Worm (Caenorhabditis elegans): ENCODE data around the gene moe-3.

Gene moe-3

ce11 chrII:13117135-13117534, 48.4 kb downstream of the moe-3 start, which contains the start of gene gfm-1 (continued):
- TF ChIP-seq hlh-30 (tag; optimal IDR thresholded peaks at IDR 0.05; ENCODE audit: insufficient read depth) (no peak), Y22D7AL.16 (tag; optimal IDR thresholded peaks at IDR 0.05) (no peak), pax-1 (tag; optimal IDR thresholded peaks at IDR 0.05) (no peak), eyg-1 (tag; optimal IDR thresholded peaks at IDR 0.05) (no peak), ref-2 (tag; optimal IDR thresholded peaks at IDR 0.05) (peak; percentile 81), ceh-45 (GFP tag; IDR thresholded peaks at IDR 0.05) (no peak), ceh-14 (tag; optimal IDR thresholded peaks at IDR 0.05) (peak; percentile 41), ceh-34 (tag; optimal IDR thresholded peaks at IDR 0.05) (peak; percentile 14), K02D7.2 (tag; optimal IDR thresholded peaks at IDR 0.05) (no peak), hlh-8 (tag; optimal IDR thresholded peaks at IDR 0.05) (peak; percentile 81), hlh-15 (tag; optimal IDR thresholded peaks at IDR 0.05) (peak; percentile 25), ceh-6 (GFP tag; optimal IDR thresholded peaks at IDR 0.05) (no peak), ceh-2 (tag; optimal IDR thresholded peaks at IDR 0.05) (peak; percentile 84), ets-4 (tag; optimal IDR thresholded peaks at IDR 0.05) (peak; percentile 67), unc-55 (GFP tag; optimal IDR thresholded peaks at IDR 0.05) (no peak), fkh-6 (tag; optimal IDR thresholded peaks at IDR 0.05) (no peak), fkh-10 (GFP tag; optimal IDR thresholded peaks at IDR 0.05) (no peak), ceh-22 (tag; optimal IDR thresholded peaks at IDR 0.05) (no peak), elt-2 (tag; optimal IDR thresholded peaks at IDR 0.05) (peak; percentile 63), sdc-2 (tag; optimal IDR thresholded peaks at IDR 0.05) (peak; percentile 29), ahr-1 (tag; optimal IDR thresholded peaks at IDR 0.05) (peak; percentile 36), pha-4 (tag; optimal IDR thresholded peaks at IDR 0.05) (no peak), rnt-1 (tag; optimal IDR thresholded peaks at IDR 0.05) (peak; percentile 26), K09A11.1 (tag; optimal IDR thresholded peaks at IDR 0.05; ENCODE audit: insufficient read depth) (no peak), tbx-2 (tag; optimal IDR thresholded peaks at IDR 0.05) (peak; percentile 85), lim-6 (tag; optimal IDR thresholded peaks at IDR 0.05) (peak; percentile 13)

ce11 chrII:13116710-13117109, 48.8 kb downstream of the moe-3 start, which contains the start of gene rict-1:
Gene rict-1 (minus strand): TSS chrII:13116810.
- TF ChIP-seq pat-9 (tag; optimal IDR thresholded peaks at IDR 0.05) (no peak), npax-4 (tag; optimal IDR thresholded peaks at IDR 0.05) (no peak), ahr-1 (tag; optimal IDR thresholded peaks at IDR 0.05) (no peak), sdc-2 (tag; optimal IDR thresholded peaks at IDR 0.05) (no peak), nfya-1 (tag; optimal IDR thresholded peaks at IDR 0.05) (no peak), pha-2 (tag; optimal IDR thresholded peaks at IDR 0.05) (no peak), hlh-8 (tag; optimal IDR thresholded peaks at IDR 0.05) (no peak), F13H6.1 (tag; optimal IDR thresholded peaks at IDR 0.05) (no peak), eyg-1 (tag; optimal IDR thresholded peaks at IDR 0.05) (no peak), ceh-9 (tag; optimal IDR thresholded peaks at IDR 0.05) (no peak), ceh-6 (GFP tag; optimal IDR thresholded peaks at IDR 0.05) (no peak), hlh-13 (GFP tag; optimal IDR thresholded peaks at IDR 0.05) (no peak), ttx-3 (tag; optimal IDR thresholded peaks at IDR 0.05) (no peak), pag-3 (tag; optimal IDR thresholded peaks at IDR 0.05; ENCODE audit: borderline replicate concordance) (no peak), T23F11.4 (GFP tag; optimal IDR thresholded peaks at IDR 0.05) (no peak), pros-1 (tag; optimal IDR thresholded peaks at IDR 0.05) (no peak), ets-4 (tag; optimal IDR thresholded peaks at IDR 0.05) (no peak), C08G9.2 (tag; optimal IDR thresholded peaks at IDR 0.05) (no peak), rnt-1 (tag; optimal IDR thresholded peaks at IDR 0.05) (no peak), tbx-7 (tag; optimal IDR thresholded peaks at IDR 0.05) (no peak)
